Worm (Caenorhabditis elegans): ENCODE data around the gene T01E8.8.

Gene T01E8.8

ce11 chrII:10194605-10195004 lies 36.5 kb upstream of the T01E8.8 start, which contains the start of gene srb-6:
srb-6 (plus strand) TSS chrII:10194905.
- TF ChIP-seq pat-9 (tag; optimal IDR thresholded peaks at IDR 0.05) (no peak), unc-55 (GFP tag; optimal IDR thresholded peaks at IDR 0.05) (no peak), dmd-4 (tag; optimal IDR thresholded peaks at IDR 0.05; ENCODE audit: borderline replicate concordance) (no peak), hlh-13 (GFP tag; optimal IDR thresholded peaks at IDR 0.05) (no peak), nhr-232 (tag; optimal IDR thresholded peaks at IDR 0.05) (no peak), pha-2 (tag; optimal IDR thresholded peaks at IDR 0.05) (no peak), K02D7.2 (tag; optimal IDR thresholded peaks at IDR 0.05) (no peak), npax-4 (tag; optimal IDR thresholded peaks at IDR 0.05) (no peak), sox-4 (tag; optimal IDR thresholded peaks at IDR 0.05) (no peak), ceh-31 (tag; optimal IDR thresholded peaks at IDR 0.05) (no peak), ttx-3 (tag; optimal IDR thresholded peaks at IDR 0.05) (no peak), mec-3 (tag; optimal IDR thresholded peaks at IDR 0.05; ENCODE audit: borderline replicate concordance) (no peak), ceh-14 (tag; optimal IDR thresholded peaks at IDR 0.05) (no peak), pax-1 (tag; optimal IDR thresholded peaks at IDR 0.05) (no peak), ceh-19 (GFP tag; optimal IDR thresholded peaks at IDR 0.05) (no peak), unc-3 (GFP tag; conservative IDR thresholded peaks at IDR 0.05) (no peak), unc-3 (tag; optimal IDR thresholded peaks at IDR 0.05) (no peak), hlh-15 (tag; optimal IDR thresholded peaks at IDR 0.05) (no peak)

DNA sequence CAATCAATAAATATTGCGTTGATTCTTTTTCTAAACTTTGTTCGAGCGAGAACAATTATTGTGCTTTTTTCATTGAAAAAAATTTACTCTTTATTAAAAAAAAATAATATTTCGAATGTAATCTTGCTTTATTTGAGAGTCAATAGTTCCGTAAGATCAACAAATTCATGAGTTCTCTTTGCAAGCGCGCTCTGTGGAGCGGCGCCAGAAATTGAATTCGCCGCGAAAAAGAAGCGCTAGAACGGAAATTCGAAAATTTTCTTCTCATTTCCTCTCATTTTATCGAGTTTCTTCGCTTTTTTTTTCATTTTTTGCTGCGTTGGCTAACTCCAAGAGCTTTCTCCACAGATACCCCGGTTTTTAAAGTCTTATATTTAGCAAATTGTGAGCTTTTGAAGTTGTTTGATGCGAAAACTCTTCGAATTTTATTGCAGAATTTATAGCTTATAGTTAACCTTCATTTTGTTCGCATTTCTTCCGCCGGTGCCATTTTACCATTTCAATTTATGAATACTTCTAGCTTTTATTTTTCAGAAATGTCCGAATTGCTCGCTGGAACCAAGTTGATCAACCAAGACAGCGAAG lies 33.9 kb upstream of the T01E8.8 start, which contains the start of gene R05H5.3:
R05H5.3 (plus strand) TSS at position 535 of the 585 bp plus-strand sequence.
- TF ChIP-seq unc-42 (tag; optimal IDR thresholded peaks at IDR 0.05) (peak; percentile 55), che-1 (tag; optimal IDR thresholded peaks at IDR 0.05) (no peak), ceh-34 (tag; optimal IDR thresholded peaks at IDR 0.05) (no peak)

- TF ChIP-seq ref-2 (tag; optimal IDR thresholded peaks at IDR 0.05): no peak
- TF ChIP-seq ceh-22 (tag; optimal IDR thresholded peaks at IDR 0.05): no peak
- no peak for TF ChIP-seq pha-4 (tag; optimal IDR thresholded peaks at IDR 0.05)
- TF ChIP-seq pros-1 (tag; optimal IDR thresholded peaks at IDR 0.05): no peak
- TF ChIP-seq ahr-1 (tag; optimal IDR thresholded peaks at IDR 0.05): no peak
- TF ChIP-seq unc-3 (GFP tag; conservative IDR thresholded peaks at IDR 0.05): no peak
- no peak for TF ChIP-seq unc-3 (tag; optimal IDR thresholded peaks at IDR 0.05)
- no peak for TF ChIP-seq pax-1 (tag; optimal IDR thresholded peaks at IDR 0.05)
- no peak for TF ChIP-seq ceh-19 (GFP tag; optimal IDR thresholded peaks at IDR 0.05)
- no peak for TF ChIP-seq ceh-30 (tag; optimal IDR thresholded peaks at IDR 0.05)
- no peak for TF ChIP-seq elt-2 (tag; optimal IDR thresholded peaks at IDR 0.05)
- TF ChIP-seq pqm-1 (tag; optimal IDR thresholded peaks at IDR 0.05): no peak
- TF ChIP-seq tbx-2 (tag; optimal IDR thresholded peaks at IDR 0.05): no peak
- TF ChIP-seq eyg-1 (tag; optimal IDR thresholded peaks at IDR 0.05): no peak
- TF ChIP-seq ets-4 (tag; optimal IDR thresholded peaks at IDR 0.05): no peak
Observed at ce11 chrII:10198486-10198885, 32.6 kb upstream of the T01E8.8 start.

DNA sequence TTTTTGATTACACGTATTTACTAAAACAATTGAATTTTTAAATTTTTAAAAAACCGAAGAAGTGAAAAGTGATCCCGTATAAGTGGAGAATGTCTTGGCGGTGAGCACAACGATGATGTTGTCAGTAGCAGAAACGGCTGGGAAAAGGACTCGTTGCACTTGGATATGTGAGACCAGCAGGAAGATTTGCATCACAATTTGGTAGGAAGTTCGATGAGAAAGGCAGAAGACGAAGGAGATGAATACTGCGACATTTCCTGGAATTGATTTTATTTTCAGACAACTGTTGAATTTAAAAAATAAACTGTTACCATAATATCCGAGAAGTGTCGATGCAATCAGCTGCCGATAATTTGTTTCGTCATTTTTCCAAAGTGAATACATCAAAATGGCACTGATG lies 31.2 kb upstream of the T01E8.8 start, which contains the start of gene R05H5.4:
R05H5.4 (minus strand) TSS at position 101 of the 400 bp plus-strand sequence.
- TF ChIP-seq C08G9.2 (tag; optimal IDR thresholded peaks at IDR 0.05) (no peak), ceh-22 (tag; optimal IDR thresholded peaks at IDR 0.05) (no peak), odd-2 (tag; optimal IDR thresholded peaks at IDR 0.05) (no peak), ceh-19 (GFP tag; optimal IDR thresholded peaks at IDR 0.05) (no peak), ceh-9 (tag; optimal IDR thresholded peaks at IDR 0.05) (no peak), T23F11.4 (GFP tag; optimal IDR thresholded peaks at IDR 0.05) (no peak), tbx-2 (tag; optimal IDR thresholded peaks at IDR 0.05) (no peak), fkh-10 (GFP tag; optimal IDR thresholded peaks at IDR 0.05) (no peak), dve-1 (tag; optimal IDR thresholded peaks at IDR 0.05) (no peak), fax-1 (tag; optimal IDR thresholded peaks at IDR 0.05) (no peak), ets-4 (tag; optimal IDR thresholded peaks at IDR 0.05) (no peak), ttx-3 (tag; optimal IDR thresholded peaks at IDR 0.05) (no peak), eyg-1 (tag; optimal IDR thresholded peaks at IDR 0.05) (no peak), hlh-13 (GFP tag; optimal IDR thresholded peaks at IDR 0.05) (no peak), unc-3 (GFP tag; conservative IDR thresholded peaks at IDR 0.05) (no peak), unc-3 (tag; optimal IDR thresholded peaks at IDR 0.05) (no peak), ama-1 (optimal IDR thresholded peaks at IDR 0.05) (no peak), gmeb-2 (tag; optimal IDR thresholded peaks at IDR 0.05) (no peak)

Measured in whole organism, late embryonic.